Fruit fly (Drosophila melanogaster) whole organism, pupa: Measurements from ENCODE around the gene CG3764.
A peak's percentile ranks its signal among the peaks of the same experiment; 100 is the strongest.

ENCODE experiments used
- CG12605 ChIP-seq: fragments of 200-800 bp; sonication (Bioruptor generic); IDR thresholded peaks from 2 replicates; pipeline ENCODE4 v1.3.6; 2022; ENCODE audit warnings: missing biosample characterization, missing genetic modification characterization
- CG15710 ChIP-seq: fragments of 200-800 bp; sonication (Bioruptor generic); optimal IDR thresholded peaks from 2 replicates; lab custom pipeline; 2018; ENCODE audit warnings: missing biosample characterization, mild to moderate bottlenecking, missing genetic modification characterization, moderate library complexity
- CG4496 ChIP-seq: fragments of 200-800 bp; sonication (Bioruptor generic); IDR thresholded peaks from 3 replicates; pipeline ENCODE4 v1.3.6; 2022; ENCODE audit warnings: missing biosample characterization, missing genetic modification characterization
- CG8159 ChIP-seq: fragments of 200-800 bp; sonication (Bioruptor generic); optimal IDR thresholded peaks from 3 replicates; lab custom pipeline; 2018; ENCODE audit warnings: missing biosample characterization, mild to moderate bottlenecking, missing genetic modification characterization, moderate library complexity
- EcR ChIP-seq: fragments of 200-800 bp; sonication (Bioruptor generic); optimal IDR thresholded peaks from 3 replicates; lab custom pipeline; 2019; ENCODE audit warnings: missing biosample characterization, missing genetic modification characterization, mild to moderate bottlenecking, moderate library complexity, missing genetic modification reagents

DNA sequence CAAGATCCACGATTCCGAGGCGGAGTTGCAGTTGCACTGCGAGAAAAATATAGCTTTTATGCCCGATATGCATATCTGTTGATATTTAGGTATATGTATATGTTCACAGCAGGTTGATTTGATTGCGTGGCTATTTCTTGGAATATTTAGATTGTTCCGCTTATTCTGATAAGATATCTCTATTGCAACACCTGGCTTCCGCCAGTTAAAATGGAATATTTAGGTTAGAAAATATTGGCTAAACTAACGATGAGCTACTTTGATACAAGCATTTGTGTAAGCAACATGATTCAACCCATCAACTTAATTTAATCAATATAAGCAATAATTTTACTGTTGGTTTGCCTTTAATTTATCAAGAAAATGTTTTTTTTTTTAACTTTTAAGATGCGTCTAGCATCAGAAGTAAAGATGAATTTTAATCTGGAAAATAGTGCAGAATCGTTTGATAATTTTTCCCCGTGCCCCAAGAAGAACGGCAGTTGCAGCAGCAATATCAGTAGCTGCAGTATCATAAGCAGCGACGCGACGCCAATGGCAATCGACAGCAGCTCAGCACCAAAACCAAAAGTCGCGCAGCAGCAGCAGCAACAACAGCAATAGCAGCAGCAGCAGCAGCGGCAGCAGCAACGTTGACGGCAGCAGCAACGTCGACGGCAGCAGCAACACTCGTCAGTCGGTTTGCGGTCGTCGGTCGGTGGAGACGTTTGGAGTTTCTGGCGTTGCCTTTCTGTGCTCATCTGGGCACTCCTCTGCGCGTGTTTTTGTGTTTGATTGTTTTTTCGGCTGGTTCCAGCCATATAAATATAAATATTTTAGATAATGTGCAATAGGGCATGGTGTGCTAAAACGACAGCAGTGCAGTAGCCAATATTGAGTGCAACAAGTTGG, 36.5 kb downstream of the CG3764 start:
- TF ChIP-seq CG12605 (GFP tag; lab: Robert Waterston, UW) (no peak), CG4496 (GFP tag; lab: Robert Waterston, UW) (peak; percentile 61), EcR (GFP tag; lab: Kevin White, UChicago) (peak; percentile 21), CG8159 (tag; lab: Kevin White, UChicago) (peak; percentile 82), CG15710 (tag; lab: Kevin White, UChicago) (peak; percentile 72)
